Comparison of ENCODE assay signal across 1 fruit fly cellular context in the genomic region with DNA sequence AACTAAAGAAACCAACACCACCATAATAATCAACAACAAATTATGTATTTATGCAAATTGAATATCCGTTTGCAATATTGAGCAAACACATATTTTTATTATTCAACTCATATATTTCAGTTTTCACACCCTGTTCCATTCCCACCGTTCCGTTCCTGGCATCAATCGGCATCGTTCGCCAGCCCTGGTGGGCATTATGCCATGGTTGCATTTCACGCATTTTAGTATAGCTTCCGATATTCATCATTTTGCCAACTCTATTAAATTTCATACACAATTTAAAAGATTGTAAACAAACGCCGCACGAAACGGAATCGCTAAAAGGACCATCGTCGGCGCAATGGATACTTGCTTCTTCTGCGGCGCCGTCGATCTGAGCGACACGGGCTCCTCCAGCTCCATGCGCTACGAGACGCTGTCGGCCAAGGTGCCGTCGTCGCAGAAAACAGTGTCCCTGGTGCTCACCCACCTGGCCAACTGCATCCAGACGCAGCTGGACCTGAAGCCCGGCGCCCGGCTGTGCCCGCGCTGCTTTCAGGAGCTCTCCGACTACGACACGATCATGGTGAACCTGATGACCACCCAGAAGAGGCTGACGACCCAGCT.
TF ChIP-seq lines count a peak whose summit lies in the region.

A gene (plus strand): TSS at position 203 of the 606 bp plus-strand sequence.

TF ChIP-seq in whole organism, embryonic, 481 proteins besides CTCF, POLR2A, EP300 and RAD21 (continued from another document):
- TF ChIP-seq tin (GFP tag; optimal IDR thresholded peaks at IDR 0.05; lab: Kevin White, UChicago) = peak; percentile 91
- TF ChIP-seq CG2199 (GFP tag; IDR thresholded peaks at IDR 0.05; lab: Robert Waterston, UW) = peak; percentile 60; the same call in 1 of the 3 replicates
- no peak for TF ChIP-seq CG43689 (GFP tag; IDR thresholded peaks at IDR 0.05; lab: Robert Waterston, UW)
- no peak for TF ChIP-seq sim (GFP tag; IDR thresholded peaks at IDR 0.05; lab: Robert Waterston, UW)
- peak; percentile 85 for TF ChIP-seq chn (GFP tag; optimal IDR thresholded peaks at IDR 0.05; lab: Kevin White, UChicago)
- TF ChIP-seq sens (GFP tag; lab: Kevin White, UChicago) = peak; percentile 96
- TF ChIP-seq Sry-δ (GFP tag; optimal IDR thresholded peaks at IDR 0.05; lab: Kevin White, UChicago) = peak; percentile 99
- TF ChIP-seq so (GFP tag; IDR thresholded peaks at IDR 0.05; lab: Robert Waterston, UW) = no peak
- no peak for TF ChIP-seq scrt (GFP tag; optimal IDR thresholded peaks at IDR 0.05; lab: Kevin White, UChicago)
- TF ChIP-seq CG3726 (GFP tag; IDR thresholded peaks at IDR 0.05; lab: Robert Waterston, UW) = 0 out of 3 replicates have a peak, but pooled peaks have one; percentile 49
- no peak for TF ChIP-seq CG17385 (GFP tag; optimal IDR thresholded peaks at IDR 0.05; lab: Kevin White, UChicago)
- peak; percentile 74 for TF ChIP-seq CG17186 (GFP tag; optimal IDR thresholded peaks at IDR 0.05; lab: Kevin White, UChicago)
- TF ChIP-seq ham (GFP tag; IDR thresholded peaks at IDR 0.05; lab: Robert Waterston, UW) = no peak; the same call in 1 of the 2 replicates
- peak; percentile 36; the same call in 1 of the 3 replicates for TF ChIP-seq CG11695 (GFP tag; IDR thresholded peaks at IDR 0.05; lab: Robert Waterston, UW)
- TF ChIP-seq ems (GFP tag; optimal IDR thresholded peaks at IDR 0.05; lab: Kevin White, UChicago) = peak; percentile 69
- no peak for TF ChIP-seq CG6654 (GFP tag; optimal IDR thresholded peaks at IDR 0.05; lab: Kevin White, UChicago)
- TF ChIP-seq run (tag; optimal IDR thresholded peaks at IDR 0.05; lab: Kevin White, UChicago) = no peak
- TF ChIP-seq disco-r (GFP tag; optimal IDR thresholded peaks at IDR 0.05; lab: Kevin White, UChicago) = peak; percentile 57
- peak; percentile 98 for TF ChIP-seq MBD-R2 (GFP tag; IDR thresholded peaks at IDR 0.05; lab: Robert Waterston, UW)
- TF ChIP-seq Asciz (GFP tag; optimal IDR thresholded peaks at IDR 0.05; lab: Kevin White, UChicago) = no peak
- TF ChIP-seq chm (GFP tag; IDR thresholded peaks at IDR 0.05; lab: Robert Waterston, UW) = peak; percentile 87
- no peak for TF ChIP-seq Deaf1 (tag; optimal IDR thresholded peaks at IDR 0.05; lab: Kevin White, UChicago)
